Worm (Caenorhabditis elegans) whole organism, midembryonic: ENCODE results near the gene T28A8.2.
"Not testable (repeated sequence)": the region's sequence is repeated elsewhere in the genome, so short reads cannot be mapped to it uniquely, and the experiment has no call there.

Experiments
- T22C8.4 ChIP-seq: fragments of 200-800 bp; sonication (Bioruptor generic); IDR thresholded peaks from 2 replicates; pipeline ENCODE4 v1.3.6; 2022; ENCODE audit warnings: missing genetic modification characterization, missing compliant biosample characterization
- cog-1 ChIP-seq: sonication (generic microtip); optimal IDR thresholded peaks from 2 replicates; lab custom pipeline; 2016; ENCODE audit warnings: missing genetic modification characterization, missing compliant biosample characterization
- flt-1 ChIP-seq: fragments of 200-800 bp; sonication (Bioruptor generic); IDR thresholded peaks from 2 replicates; pipeline ENCODE4 v1.3.6; 2022; ENCODE audit warnings: missing genetic modification characterization, missing compliant biosample characterization
- klf-2 ChIP-seq: fragments of 200-800 bp; sonication (Bioruptor generic); conservative IDR thresholded peaks from 2 replicates; pipeline ENCODE4 v1.3.6; 2022; ENCODE audit warnings: missing genetic modification reagents, missing genetic modification characterization, missing compliant biosample characterization
- med-1 ChIP-seq: sonication (generic microtip); optimal IDR thresholded peaks from 2 replicates; lab custom pipeline; 2017; ENCODE audit warnings: missing genetic modification characterization, mild to moderate bottlenecking, missing compliant biosample characterization, antibody characterized with exemption, missing genetic modification reagents; ENCODE audit not compliant: insufficient read depth
- ref-1 ChIP-seq: fragments of 200-800 bp; sonication (Bioruptor generic); conservative IDR thresholded peaks from 2 replicates; pipeline ENCODE4 v1.3.6; 2022; ENCODE audit warnings: missing genetic modification reagents, missing genetic modification characterization, missing compliant biosample characterization
- tab-1 ChIP-seq: fragments of 200-800 bp; sonication (Bioruptor generic); IDR thresholded peaks from 2 replicates; pipeline ENCODE4 v1.3.6; 2022; ENCODE audit warnings: missing genetic modification characterization, missing compliant biosample characterization
- ztf-23 ChIP-seq: fragments of 200-800 bp; sonication (Bioruptor generic); IDR thresholded peaks from 2 replicates; pipeline ENCODE4 v1.3.6; 2022; ENCODE audit warnings: missing genetic modification reagents, missing genetic modification characterization, missing compliant biosample characterization
- ztf-29 ChIP-seq: fragments of 200-800 bp; sonication (Bioruptor generic); IDR thresholded peaks from 2 replicates; pipeline ENCODE4 v1.3.6; 2022; ENCODE audit warnings: missing genetic modification reagents, missing genetic modification characterization, missing compliant biosample characterization

Gene T28A8.2

ce11 chrIII:13503379-13503778 lies 7.9 kb upstream of the T28A8.2 start, which contains the start of gene T28A8.4:
Gene T28A8.4, plus strand, starts transcription at chrIII:13503679.
- TF ChIP-seq tab-1 (no peak), klf-2 (no peak), ztf-23 (GFP tag; lab: Robert Waterston, UW) (no peak), ref-1 (GFP tag; lab: Robert Waterston, UW) (no peak), flt-1 (GFP tag; lab: Robert Waterston, UW) (no peak), ztf-29 (GFP tag; lab: Robert Waterston, UW) (no peak), T22C8.4 (GFP tag; lab: Robert Waterston, UW) (no peak), cog-1 (no peak), med-1 (GFP tag; lab: Kevin White, UChicago) (no peak)

- TF ChIP-seq klf-2: no peak
- TF ChIP-seq flt-1 (GFP tag; lab: Robert Waterston, UW): no peak
- no peak for TF ChIP-seq ztf-23 (GFP tag; lab: Robert Waterston, UW)
- TF ChIP-seq ref-1 (GFP tag; lab: Robert Waterston, UW): no peak
- no peak for TF ChIP-seq tab-1
- TF ChIP-seq med-1 (GFP tag; lab: Kevin White, UChicago): no peak
- TF ChIP-seq ztf-29 (GFP tag; lab: Robert Waterston, UW): no peak
- TF ChIP-seq T22C8.4 (GFP tag; lab: Robert Waterston, UW): no peak
- no peak for TF ChIP-seq cog-1
Observed at ce11 chrIII:13502513-13502912, 7.0 kb upstream of the T28A8.2 start, which contains the start of gene T28A8.8. Gene T28A8.8, plus strand, starts transcription at chrIII:13502813.

- TF ChIP-seq ref-1 (GFP tag; lab: Robert Waterston, UW) (no peak), ztf-23 (GFP tag; lab: Robert Waterston, UW) (no peak), klf-2 (no peak), ztf-29 (GFP tag; lab: Robert Waterston, UW) (no peak), cog-1 (no peak), T22C8.4 (GFP tag; lab: Robert Waterston, UW) (no peak), flt-1 (GFP tag; lab: Robert Waterston, UW) (no peak), tab-1 (no peak), med-1 (GFP tag; lab: Kevin White, UChicago) (no peak)
Observed at ce11 chrIII:13501599-13501998, 6.1 kb upstream of the T28A8.2 start, which contains the start of gene T28A8.5. Gene T28A8.5, plus strand, starts transcription at chrIII:13501630.

- not testable (repeated sequence) for TF ChIP-seq klf-2; ref-1 (GFP tag; lab: Robert Waterston, UW); cog-1
Observed at ce11 chrIII:13498899-13499298, 3.4 kb upstream of the T28A8.2 start, which contains the start of gene T28A8.6. Gene T28A8.6, plus strand, starts transcription at chrIII:13499199.

- TF ChIP-seq med-1 (GFP tag; lab: Kevin White, UChicago) (no peak), ref-1 (GFP tag; lab: Robert Waterston, UW) (no peak), klf-2 (no peak), T22C8.4 (GFP tag; lab: Robert Waterston, UW) (no peak), tab-1 (no peak), flt-1 (GFP tag; lab: Robert Waterston, UW) (no peak), cog-1 (no peak), ztf-29 (GFP tag; lab: Robert Waterston, UW) (no peak), ztf-23 (GFP tag; lab: Robert Waterston, UW) (no peak)
Observed at ce11 chrIII:13492377-13492776, 3.1 kb downstream of the T28A8.2 start, which contains the start of gene twk-40. Gene twk-40, minus strand, starts transcription at chrIII:13492477.

- no peak for TF ChIP-seq cog-1
- TF ChIP-seq ref-1 (GFP tag; lab: Robert Waterston, UW): no peak
- no peak for TF ChIP-seq med-1 (GFP tag; lab: Kevin White, UChicago)
- TF ChIP-seq flt-1 (GFP tag; lab: Robert Waterston, UW): no peak
- no peak for TF ChIP-seq klf-2
- no peak for TF ChIP-seq tab-1
- TF ChIP-seq ztf-23 (GFP tag; lab: Robert Waterston, UW): no peak
- TF ChIP-seq ztf-29 (GFP tag; lab: Robert Waterston, UW): no peak
- no peak for TF ChIP-seq T22C8.4 (GFP tag; lab: Robert Waterston, UW)
Observed at ce11 chrIII:13484024-13484423, 11.4 kb downstream of the T28A8.2 start, which contains the start of gene acc-4. Gene acc-4, minus strand, starts transcription at chrIII:13484124.

ce11 chrIII:13476682-13477081 lies 18.8 kb downstream of the T28A8.2 start, which contains the start of gene T27E9.6:
Gene T27E9.6, minus strand, starts transcription at chrIII:13476782.
- no peak for TF ChIP-seq klf-2
- no peak for TF ChIP-seq med-1 (GFP tag; lab: Kevin White, UChicago)
- TF ChIP-seq ztf-23 (GFP tag; lab: Robert Waterston, UW): no peak
- no peak for TF ChIP-seq ref-1 (GFP tag; lab: Robert Waterston, UW)

- TF ChIP-seq ref-1 (GFP tag; lab: Robert Waterston, UW): no peak
- TF ChIP-seq T22C8.4 (GFP tag; lab: Robert Waterston, UW): no peak
- no peak for TF ChIP-seq med-1 (GFP tag; lab: Kevin White, UChicago)
- TF ChIP-seq tab-1: no peak
- TF ChIP-seq flt-1 (GFP tag; lab: Robert Waterston, UW): no peak; the same call in 1 of the 2 replicates
- no peak for TF ChIP-seq ztf-29 (GFP tag; lab: Robert Waterston, UW)
- no peak for TF ChIP-seq cog-1
Observed at ce11 chrIII:13474482-13474881, 21.0 kb downstream of the T28A8.2 start.

ce11 chrIII:13471504-13471903 lies 24.0 kb downstream of the T28A8.2 start, which contains the start of gene pssy-2:
Gene pssy-2, plus strand, starts transcription at chrIII:13471804.
- TF ChIP-seq med-1 (GFP tag; lab: Kevin White, UChicago): no peak
- TF ChIP-seq klf-2: no peak
- TF ChIP-seq ztf-29 (GFP tag; lab: Robert Waterston, UW): no peak
- TF ChIP-seq T22C8.4 (GFP tag; lab: Robert Waterston, UW): no peak

- TF ChIP-seq ztf-23 (GFP tag; lab: Robert Waterston, UW) (0 out of 2 replicates have a peak, but pooled peaks have one; percentile 6), flt-1 (GFP tag; lab: Robert Waterston, UW) (no peak), T22C8.4 (GFP tag; lab: Robert Waterston, UW) (no peak)
Observed at ce11 chrIII:13465918-13466592, 29.4 kb downstream of the T28A8.2 start, which contains the start of gene cdk-5. Gene cdk-5, minus strand, starts transcription at chrIII:13466342.
